Worm (Caenorhabditis elegans): Measurements from ENCODE around the gene dnj-23.

The dnj-23 gene

ce11 chrII:9094247-9094790 lies 14.1 kb downstream of the dnj-23 start (continued):
- TF ChIP-seq hlh-11 (tag; optimal IDR thresholded peaks at IDR 0.05) (peak; percentile 54), ama-1 (optimal IDR thresholded peaks at IDR 0.05) (peak; percentile 34), unc-130 (GFP tag; optimal IDR thresholded peaks at IDR 0.05) (no peak), R02D3.7 (tag; optimal IDR thresholded peaks at IDR 0.05) (no peak), F44E2.7 (GFP tag; IDR thresholded peaks at IDR 0.05) (no peak), mdl-1 (tag; optimal IDR thresholded peaks at IDR 0.05) (no peak), F37D6.2 (tag; optimal IDR thresholded peaks at IDR 0.05) (no peak), ZK546.5 (tag; optimal IDR thresholded peaks at IDR 0.05) (no peak), nhr-6 (tag; optimal IDR thresholded peaks at IDR 0.05) (no peak), nhr-48 (tag; optimal IDR thresholded peaks at IDR 0.05) (no peak), lir-3 (tag; optimal IDR thresholded peaks at IDR 0.05) (no peak), hmg-1.1 (GFP tag; IDR thresholded peaks at IDR 0.05) (no peak), lim-7 (GFP tag; IDR thresholded peaks at IDR 0.05) (no peak), cey-2 (tag; optimal IDR thresholded peaks at IDR 0.05; ENCODE audit: borderline replicate concordance, insufficient read depth) (no peak)

DNA sequence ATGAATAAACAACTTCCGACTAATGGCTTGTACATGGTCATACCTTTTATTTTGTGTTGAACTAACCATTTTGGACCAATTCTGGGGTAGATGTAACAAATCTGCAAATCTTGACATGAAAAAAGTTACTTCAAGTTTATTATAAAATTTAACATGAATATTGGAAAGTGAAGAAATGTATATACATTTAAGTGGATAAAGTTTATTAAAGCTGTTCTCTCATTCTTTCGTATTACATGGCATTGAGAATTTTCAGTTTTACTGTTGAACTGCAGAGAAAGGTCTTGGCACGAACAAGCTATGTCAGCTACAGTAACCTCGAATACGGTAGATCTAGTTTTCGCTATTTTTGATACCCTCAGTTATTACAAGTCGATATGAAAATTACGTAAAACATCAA lies 14.8 kb downstream of the dnj-23 start, which contains the start of gene C07H4.1:
C07H4.1 (minus strand) TSS at position 101 of the 400 bp plus-strand sequence.
- TF ChIP-seq egl-43 (GFP tag; IDR thresholded peaks at IDR 0.05) (no peak), nhr-111 (GFP tag; optimal IDR thresholded peaks at IDR 0.05) (no peak), ceh-32 (tag; optimal IDR thresholded peaks at IDR 0.05; ENCODE audit: poor library complexity) (no peak), F44E2.7 (GFP tag; IDR thresholded peaks at IDR 0.05) (no peak), Y48G9A.11 (GFP tag; IDR thresholded peaks at IDR 0.05) (no peak), zfp-2 (tag; optimal IDR thresholded peaks at IDR 0.05) (no peak)

DNA sequence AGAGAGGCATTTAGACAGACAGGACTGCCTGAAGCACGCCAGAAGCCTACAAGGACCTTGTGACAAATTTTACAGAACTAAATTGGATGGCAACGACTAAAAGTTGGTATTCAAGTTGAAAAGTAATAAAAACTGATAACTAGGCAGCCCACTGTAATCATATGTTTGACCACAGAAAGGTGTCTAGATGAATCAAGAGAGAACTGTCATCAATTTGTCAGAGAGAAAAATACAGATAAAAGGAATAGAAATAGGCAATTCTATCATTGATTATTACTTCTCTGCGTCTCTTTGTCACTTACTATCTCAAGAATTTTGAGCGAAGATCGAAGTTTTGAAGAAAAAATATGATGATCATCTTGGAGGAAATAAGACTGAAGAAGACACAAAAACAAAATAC lies 15.5 kb downstream of the dnj-23 start:
- TF ChIP-seq duxl-1 (tag; optimal IDR thresholded peaks at IDR 0.05; ENCODE audit: poor library complexity), result no peak
- no peak for TF ChIP-seq dmd-8 (GFP tag; IDR thresholded peaks at IDR 0.05)
- no peak for TF ChIP-seq spr-1 (tag; optimal IDR thresholded peaks at IDR 0.05)
- TF ChIP-seq F49E8.2 (tag; optimal IDR thresholded peaks at IDR 0.05; ENCODE audit: borderline replicate concordance), result no peak
- no peak for TF ChIP-seq egl-27 (tag; optimal IDR thresholded peaks at IDR 0.05)
- TF ChIP-seq ceh-20 (GFP tag; IDR thresholded peaks at IDR 0.05), result no peak
- no peak for TF ChIP-seq jun-1 (tag; optimal IDR thresholded peaks at IDR 0.05)
- TF ChIP-seq F44E2.7 (GFP tag; IDR thresholded peaks at IDR 0.05), result no peak
- peak; percentile 58 for TF ChIP-seq hlh-30 (tag; optimal IDR thresholded peaks at IDR 0.05; ENCODE audit: insufficient read depth)
- no peak for TF ChIP-seq spr-3 (GFP tag; optimal IDR thresholded peaks at IDR 0.05)
- no peak for TF ChIP-seq mxl-2 (GFP tag; conservative IDR thresholded peaks at IDR 0.05)
- TF ChIP-seq zip-2 (tag; optimal IDR thresholded peaks at IDR 0.05), result no peak
- no peak for TF ChIP-seq zfp-3 (GFP tag; conservative IDR thresholded peaks at IDR 0.05)
- no peak for TF ChIP-seq unc-62 (GFP tag; optimal IDR thresholded peaks at IDR 0.05 in 1 of 2)
- no peak for TF ChIP-seq unc-62 (tag; optimal IDR thresholded peaks at IDR 0.05)
- TF ChIP-seq snpc-4 (tag; optimal IDR thresholded peaks at IDR 0.05), result no peak
- no peak for TF ChIP-seq lir-3 (tag; optimal IDR thresholded peaks at IDR 0.05)
- no peak for TF ChIP-seq T20F7.1 (GFP tag; optimal IDR thresholded peaks at IDR 0.05)
- no peak for TF ChIP-seq R02D3.7 (tag; optimal IDR thresholded peaks at IDR 0.05)
- TF ChIP-seq nhr-76 (tag; optimal IDR thresholded peaks at IDR 0.05), result no peak
- TF ChIP-seq hlh-11 (tag; optimal IDR thresholded peaks at IDR 0.05), result peak; percentile 60
- no peak for TF ChIP-seq nhr-6 (tag; optimal IDR thresholded peaks at IDR 0.05)
- no peak for TF ChIP-seq daf-16 (GFP tag; optimal IDR thresholded peaks at IDR 0.05)
- peak; percentile 24 for TF ChIP-seq daf-16 (tag; optimal IDR thresholded peaks at IDR 0.05)
- TF ChIP-seq Y5F2A.4 (GFP tag; optimal IDR thresholded peaks at IDR 0.05), result no peak
- TF ChIP-seq dve-1 (tag; optimal IDR thresholded peaks at IDR 0.05; ENCODE audit: insufficient read depth), result peak; percentile 55
- no peak for TF ChIP-seq lin-39 (tag; optimal IDR thresholded peaks at IDR 0.05)
- TF ChIP-seq aha-1 (tag), result peak; percentile 67
- no peak for TF ChIP-seq mes-2 (tag; optimal IDR thresholded peaks at IDR 0.05; ENCODE audit: poor library complexity, severe bottlenecking)
- TF ChIP-seq ceh-82 (tag; optimal IDR thresholded peaks at IDR 0.05), result no peak
- no peak for TF ChIP-seq ceh-44 (GFP tag; IDR thresholded peaks at IDR 0.05)
- no peak for TF ChIP-seq F26F4.8 (GFP tag; conservative IDR thresholded peaks at IDR 0.05)
- TF ChIP-seq nhr-28 (tag; optimal IDR thresholded peaks at IDR 0.05), result peak; percentile 46
- no peak for TF ChIP-seq zag-1 (tag; optimal IDR thresholded peaks at IDR 0.05)
